Fruit fly (Drosophila melanogaster) whole organism: ENCODE measurements around the gene Snmp2.

ENCODE experiments used
- CG8478 ChIP-seq: fragments of >200 bp; optimal IDR thresholded peaks from 2 replicates; lab custom pipeline; 2018; ENCODE audit warnings: inconsistent platforms
- Dll ChIP-seq: fragments of >200 bp; optimal IDR thresholded peaks from 2 replicates; lab custom pipeline; 2017
- EcR ChIP-seq, 2 experiments: fragments of >200 bp; optimal IDR thresholded peaks; 2 replicates each; lab custom pipeline; 2017; ENCODE audit warnings: missing biosample characterization in 2 of 2, missing genetic modification characterization in 2 of 2, missing genetic modification reagents in 2 of 2
- pan ChIP-seq: fragments of >200 bp; optimal IDR thresholded peaks from 2 replicates; lab custom pipeline; 2017
- psq ChIP-seq: fragments of >200 bp; optimal IDR thresholded peaks from 2 replicates; lab custom pipeline; 2017
- usp ChIP-seq: fragments of >200 bp; optimal IDR thresholded peaks from 2 replicates; lab custom pipeline; 2017; ENCODE audit warnings: missing biosample characterization, missing genetic modification characterization, mixed read lengths

Gene Snmp2

DNA sequence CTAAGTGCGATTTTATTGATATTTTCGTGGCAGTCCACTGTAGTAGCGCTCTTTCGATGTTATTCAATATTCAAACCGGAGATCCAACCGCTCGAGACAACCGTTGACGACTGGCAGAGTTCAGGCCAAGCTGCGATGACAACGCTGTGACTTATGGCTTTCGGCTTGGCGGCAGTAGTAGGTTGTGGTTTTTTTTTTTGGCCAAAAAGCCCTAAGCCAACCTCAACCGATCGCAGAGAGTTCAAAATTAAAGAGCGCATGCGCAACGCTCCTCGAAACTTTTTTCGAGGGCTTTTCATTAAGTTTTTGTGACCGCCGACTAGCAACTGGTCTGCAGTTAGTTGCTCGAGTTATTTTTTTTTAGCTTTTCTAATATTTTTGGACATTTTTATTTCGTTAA is at the start of gene Snmp2:
TSS of gene Snmp2 (minus strand) at position 101 of the 400 bp plus-strand sequence.
- TF ChIP-seq usp (GFP tag; lab: Kevin White, UChicago): no peak

- TF ChIP-seq Dll (lab: Kevin White, UChicago) (no peak), EcR (GFP tag; optimal IDR thresholded peaks at IDR 0.05; lab: Kevin White, UChicago) (no peak), pan (lab: Kevin White, UChicago) (no peak), usp (GFP tag; lab: Kevin White, UChicago) (no peak), CG8478 (lab: Kevin White, UChicago) (no peak), psq (lab: Kevin White, UChicago) (no peak)
These were observed 49.4 kb upstream of the Snmp2 start for dm6 chr3L:7792249-7792648.

DNA sequence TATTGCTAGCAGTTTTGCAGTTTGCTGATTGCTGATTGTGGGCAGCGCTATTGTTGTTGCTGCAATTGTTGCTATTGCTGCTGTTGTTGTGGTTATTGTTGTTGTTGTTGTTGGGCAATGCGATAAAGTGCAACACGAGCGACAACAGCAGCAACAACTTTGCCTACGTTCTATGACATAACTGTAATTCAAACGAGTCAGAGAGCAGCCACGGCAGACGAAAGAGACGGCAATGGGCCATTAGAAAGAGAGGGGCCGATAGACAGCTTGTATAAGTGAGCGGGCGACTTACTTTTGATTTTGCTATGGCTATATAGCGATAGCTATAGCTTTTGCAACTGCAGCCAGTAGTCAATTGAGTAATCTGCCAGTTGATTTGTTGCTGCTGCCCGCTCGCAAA is 47.4 kb upstream of the Snmp2 start:
- TF ChIP-seq usp (GFP tag; lab: Kevin White, UChicago) (no peak), CG8478 (lab: Kevin White, UChicago) (no peak), Dll (lab: Kevin White, UChicago) (no peak), psq (lab: Kevin White, UChicago) (no peak), EcR (GFP tag; optimal IDR thresholded peaks at IDR 0.05; lab: Kevin White, UChicago) (no peak)

DNA sequence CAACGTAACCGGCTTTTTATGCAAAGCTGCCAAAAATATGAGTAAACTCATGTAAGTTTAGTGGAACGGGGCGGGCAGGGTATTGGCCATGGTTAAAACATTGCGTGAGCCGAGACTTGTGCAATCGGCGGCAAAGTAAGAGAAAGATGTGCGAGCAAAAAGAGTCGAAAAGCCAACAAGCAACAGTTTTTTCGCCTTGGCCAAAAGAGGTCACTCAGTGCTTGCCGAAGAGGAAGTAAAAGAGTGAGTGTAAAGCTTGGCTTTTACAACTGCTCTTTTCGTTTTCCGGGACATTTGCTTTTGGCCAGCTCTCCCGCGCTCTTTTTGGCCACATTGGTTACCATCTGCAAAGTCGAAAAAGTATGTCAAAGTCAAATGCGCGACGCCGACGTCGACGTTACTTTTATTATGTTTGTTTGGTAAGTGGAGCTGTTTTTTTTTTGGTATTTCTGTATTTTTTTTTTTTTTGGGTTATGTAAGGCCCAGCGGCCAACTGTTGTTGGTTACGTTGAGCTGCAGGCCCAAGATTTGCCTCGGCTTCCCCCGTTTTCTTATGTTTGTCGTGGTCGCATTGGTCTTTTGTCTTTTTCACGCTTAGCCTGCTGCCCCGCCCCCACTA is 45.1 kb upstream of the Snmp2 start:
- TF ChIP-seq pan (lab: Kevin White, UChicago) (no peak), EcR (GFP tag; optimal IDR thresholded peaks at IDR 0.05; lab: Kevin White, UChicago) (no peak), Dll (lab: Kevin White, UChicago) (no peak), CG8478 (lab: Kevin White, UChicago) (no peak), usp (GFP tag; lab: Kevin White, UChicago) (no peak), psq (lab: Kevin White, UChicago) (no peak)

dm6 chr3L:7786989-7787388 is 44.1 kb upstream of the Snmp2 start:
- no peak for TF ChIP-seq EcR (GFP tag; optimal IDR thresholded peaks at IDR 0.05; lab: Kevin White, UChicago)
- no peak for TF ChIP-seq Dll (lab: Kevin White, UChicago)
- no peak for TF ChIP-seq usp (GFP tag; lab: Kevin White, UChicago)

dm6 chr3L:7786263-7786662 is 43.4 kb upstream of the Snmp2 start:
- TF ChIP-seq Dll (lab: Kevin White, UChicago) (no peak), psq (lab: Kevin White, UChicago) (no peak), EcR (GFP tag; optimal IDR thresholded peaks at IDR 0.05; lab: Kevin White, UChicago) (no peak)

DNA sequence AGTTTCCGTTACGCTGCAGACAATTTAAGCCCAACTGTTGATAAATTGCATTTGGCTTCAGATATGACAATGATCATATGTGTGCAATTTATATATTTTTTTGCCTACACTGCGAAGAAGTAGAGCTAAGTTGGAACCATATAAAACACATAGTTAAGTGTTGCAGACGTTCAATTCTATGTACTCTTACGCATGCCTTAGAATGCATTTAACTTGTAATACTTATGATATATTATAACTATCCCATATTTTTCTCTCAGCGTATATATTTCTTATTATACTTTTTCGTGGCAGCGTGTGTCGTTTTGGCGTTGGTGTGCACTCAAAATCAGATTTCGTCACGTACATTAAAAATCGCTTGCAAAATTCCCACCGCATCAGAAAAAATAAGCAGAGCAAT is 40.5 kb upstream of the Snmp2 start:
- TF ChIP-seq usp (GFP tag; lab: Kevin White, UChicago) (no peak), pan (lab: Kevin White, UChicago) (no peak), EcR (GFP tag; optimal IDR thresholded peaks at IDR 0.05; lab: Kevin White, UChicago) (no peak), CG8478 (lab: Kevin White, UChicago) (no peak), psq (lab: Kevin White, UChicago) (no peak), Dll (lab: Kevin White, UChicago) (no peak)

- TF ChIP-seq Dll (lab: Kevin White, UChicago) (no peak), CG8478 (lab: Kevin White, UChicago) (no peak), psq (lab: Kevin White, UChicago) (no peak), pan (lab: Kevin White, UChicago) (no peak), usp (GFP tag; lab: Kevin White, UChicago) (no peak), EcR (GFP tag; optimal IDR thresholded peaks at IDR 0.05; lab: Kevin White, UChicago) (no peak)
These were observed 39.3 kb upstream of the Snmp2 start for dm6 chr3L:7782051-7782682.

- TF ChIP-seq pan (lab: Kevin White, UChicago) (peak; percentile 47), CG8478 (lab: Kevin White, UChicago) (no peak), psq (lab: Kevin White, UChicago) (no peak), EcR (GFP tag; optimal IDR thresholded peaks at IDR 0.05; lab: Kevin White, UChicago) (no peak), usp (GFP tag; lab: Kevin White, UChicago) (no peak), Dll (lab: Kevin White, UChicago) (no peak)
These were observed 38.7 kb upstream of the Snmp2 start for dm6 chr3L:7781353-7782050.

DNA sequence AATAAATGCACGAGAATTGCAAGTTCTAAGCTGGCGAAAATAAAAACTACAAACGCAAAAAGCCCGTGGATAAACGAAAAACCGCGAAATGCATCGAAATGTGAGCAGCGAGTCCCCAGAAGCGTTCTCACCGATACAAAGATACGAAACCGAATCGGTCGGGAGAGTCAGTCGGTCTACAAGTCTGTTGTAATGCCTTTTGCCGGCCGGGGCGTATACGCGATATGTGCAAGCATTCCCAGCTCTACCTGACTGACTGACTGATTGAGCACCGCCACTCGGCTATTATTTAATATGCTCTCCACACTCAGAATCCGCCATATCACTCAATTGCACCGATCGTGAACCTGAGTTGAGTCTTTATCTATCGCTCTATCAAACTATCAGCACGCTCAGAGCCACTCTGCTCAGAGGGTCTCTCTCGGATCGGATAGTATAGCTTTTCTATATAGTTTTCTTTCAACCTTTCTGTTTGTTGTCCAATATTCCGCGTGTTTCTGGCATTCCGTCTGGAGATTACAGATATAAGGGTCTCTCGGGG is 32.6 kb upstream of the Snmp2 start, which contains the start of gene Clk:
TSS of gene Clk (minus strand) at position 239 of the 541 bp plus-strand sequence.
- TF ChIP-seq pan (lab: Kevin White, UChicago) (no peak), Dll (lab: Kevin White, UChicago) (no peak), psq (lab: Kevin White, UChicago) (no peak), usp (GFP tag; lab: Kevin White, UChicago) (no peak), EcR (GFP tag; optimal IDR thresholded peaks at IDR 0.05; lab: Kevin White, UChicago) (no peak), CG8478 (lab: Kevin White, UChicago) (no peak)

- TF ChIP-seq usp (GFP tag; lab: Kevin White, UChicago) (no peak), EcR (GFP tag; optimal IDR thresholded peaks at IDR 0.05; lab: Kevin White, UChicago) (no peak), Dll (lab: Kevin White, UChicago) (no peak), pan (lab: Kevin White, UChicago) (no peak)
These were observed 31.9 kb upstream of the Snmp2 start for dm6 chr3L:7774698-7775097.
